Worm (Caenorhabditis elegans) whole organism, midembryonic: ENCODE results near the gene hrg-5.

Experiments
- T22C8.4 ChIP-seq: fragments of 200-800 bp; sonication (Bioruptor generic); IDR thresholded peaks from 2 replicates; pipeline ENCODE4 v1.3.6; 2022; ENCODE audit warnings: missing genetic modification characterization, missing compliant biosample characterization
- cog-1 ChIP-seq: sonication (generic microtip); optimal IDR thresholded peaks from 2 replicates; lab custom pipeline; 2016; ENCODE audit warnings: missing genetic modification characterization, missing compliant biosample characterization
- flt-1 ChIP-seq: fragments of 200-800 bp; sonication (Bioruptor generic); IDR thresholded peaks from 2 replicates; pipeline ENCODE4 v1.3.6; 2022; ENCODE audit warnings: missing genetic modification characterization, missing compliant biosample characterization
- klf-2 ChIP-seq: fragments of 200-800 bp; sonication (Bioruptor generic); conservative IDR thresholded peaks from 2 replicates; pipeline ENCODE4 v1.3.6; 2022; ENCODE audit warnings: missing genetic modification reagents, missing genetic modification characterization, missing compliant biosample characterization
- med-1 ChIP-seq: sonication (generic microtip); optimal IDR thresholded peaks from 2 replicates; lab custom pipeline; 2017; ENCODE audit warnings: missing genetic modification characterization, mild to moderate bottlenecking, missing compliant biosample characterization, antibody characterized with exemption, missing genetic modification reagents; ENCODE audit not compliant: insufficient read depth
- ref-1 ChIP-seq: fragments of 200-800 bp; sonication (Bioruptor generic); conservative IDR thresholded peaks from 2 replicates; pipeline ENCODE4 v1.3.6; 2022; ENCODE audit warnings: missing genetic modification reagents, missing genetic modification characterization, missing compliant biosample characterization
- tab-1 ChIP-seq: fragments of 200-800 bp; sonication (Bioruptor generic); IDR thresholded peaks from 2 replicates; pipeline ENCODE4 v1.3.6; 2022; ENCODE audit warnings: missing genetic modification characterization, missing compliant biosample characterization
- ztf-23 ChIP-seq: fragments of 200-800 bp; sonication (Bioruptor generic); IDR thresholded peaks from 2 replicates; pipeline ENCODE4 v1.3.6; 2022; ENCODE audit warnings: missing genetic modification reagents, missing genetic modification characterization, missing compliant biosample characterization
- ztf-29 ChIP-seq: fragments of 200-800 bp; sonication (Bioruptor generic); IDR thresholded peaks from 2 replicates; pipeline ENCODE4 v1.3.6; 2022; ENCODE audit warnings: missing genetic modification reagents, missing genetic modification characterization, missing compliant biosample characterization

Gene hrg-5

DNA sequence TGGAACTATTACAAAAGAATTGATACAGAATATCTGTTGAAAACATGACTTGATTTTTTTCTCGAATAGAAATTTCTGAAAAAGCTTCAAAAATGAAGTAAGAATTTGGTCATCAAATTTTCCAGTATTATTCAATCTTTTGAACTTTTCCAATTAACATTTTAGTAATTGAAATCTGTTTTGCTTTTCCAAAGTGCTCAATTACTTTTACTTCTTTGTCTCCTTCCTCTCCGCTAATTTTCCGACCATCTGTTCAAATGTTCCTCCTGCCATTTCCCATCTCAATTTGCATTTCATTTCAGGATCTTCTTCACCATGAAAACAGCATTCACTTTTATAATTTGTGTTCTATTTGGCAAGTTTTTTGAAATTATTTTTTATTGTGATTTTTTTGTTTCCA lies 19.6 kb upstream of the hrg-5 start, which contains the start of gene F36H1.11:
Gene F36H1.11 (plus strand): TSS at position 301 of the 400 bp plus-strand sequence.
- TF ChIP-seq med-1 (GFP tag; lab: Kevin White, UChicago) (no peak), ztf-29 (no peak), T22C8.4 (GFP tag; lab: Robert Waterston, UW) (no peak), flt-1 (no peak), klf-2 (no peak), cog-1 (tag; lab: Kevin White, UChicago) (no peak), ref-1 (GFP tag; lab: Robert Waterston, UW) (no peak), tab-1 (GFP tag; lab: Robert Waterston, UW) (no peak), ztf-23 (GFP tag; lab: Robert Waterston, UW) (no peak)

DNA sequence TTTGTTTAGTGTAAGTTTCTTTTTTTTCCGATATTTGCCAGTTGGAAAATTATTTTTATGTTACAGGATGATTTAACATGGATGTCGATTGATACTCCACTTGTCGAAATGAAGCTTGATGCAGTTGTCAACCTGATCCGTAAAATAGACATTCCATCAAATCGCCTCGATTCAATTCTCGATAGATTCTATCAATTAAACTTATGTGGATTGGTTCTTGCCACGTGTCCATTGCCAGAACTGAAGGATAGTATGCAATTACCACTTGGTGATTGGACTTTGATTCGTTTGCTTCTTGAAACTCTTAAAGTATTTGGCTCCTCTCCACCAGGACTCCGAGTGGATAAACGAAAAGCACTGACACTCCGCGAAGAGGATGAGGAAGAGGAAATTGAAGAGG lies 15.1 kb upstream of the hrg-5 start:
- no peak for TF ChIP-seq ref-1 (GFP tag; lab: Robert Waterston, UW)
- no peak for TF ChIP-seq cog-1 (tag; lab: Kevin White, UChicago)
- TF ChIP-seq ztf-23 (GFP tag; lab: Robert Waterston, UW) = no peak
- TF ChIP-seq ztf-29 = no peak
- TF ChIP-seq med-1 (GFP tag; lab: Kevin White, UChicago) = no peak
- TF ChIP-seq klf-2 = no peak
- TF ChIP-seq tab-1 (GFP tag; lab: Robert Waterston, UW) = no peak
- no peak for TF ChIP-seq T22C8.4 (GFP tag; lab: Robert Waterston, UW)
- no peak for TF ChIP-seq flt-1

DNA sequence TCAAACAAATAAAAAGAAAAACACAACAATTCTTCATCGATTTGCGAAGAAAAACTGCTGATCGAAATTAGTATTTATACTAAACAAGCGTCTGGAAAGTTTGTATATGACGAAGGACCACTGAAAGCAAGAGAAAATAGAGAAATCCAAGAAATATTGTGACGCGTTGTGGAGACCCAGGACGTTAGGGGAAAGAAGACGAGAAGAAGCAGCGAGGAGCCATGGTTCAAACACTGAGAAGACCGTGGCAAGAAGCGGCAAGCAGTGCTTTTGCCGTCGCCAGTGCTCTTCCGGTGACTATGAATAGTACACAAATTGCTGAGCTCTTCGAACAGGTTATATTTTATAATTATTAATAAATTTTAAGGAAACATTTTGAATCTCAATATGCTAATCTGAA lies 9.4 kb upstream of the hrg-5 start:
- no peak for TF ChIP-seq cog-1 (tag; lab: Kevin White, UChicago)
- no peak for TF ChIP-seq med-1 (GFP tag; lab: Kevin White, UChicago)
- no peak for TF ChIP-seq T22C8.4 (GFP tag; lab: Robert Waterston, UW)
- no peak for TF ChIP-seq klf-2
- no peak for TF ChIP-seq tab-1 (GFP tag; lab: Robert Waterston, UW)
- no peak for TF ChIP-seq ref-1 (GFP tag; lab: Robert Waterston, UW)

DNA sequence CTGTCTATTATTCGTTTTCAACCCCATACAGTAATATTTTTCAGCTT lies 9.2 kb upstream of the hrg-5 start, which contains the start of gene kdin-1:
Gene kdin-1 (plus strand): TSS at position 38 of the 47 bp plus-strand sequence.
- no peak for TF ChIP-seq T22C8.4 (GFP tag; lab: Robert Waterston, UW)
- TF ChIP-seq klf-2 = no peak
- no peak for TF ChIP-seq tab-1 (GFP tag; lab: Robert Waterston, UW)
- TF ChIP-seq med-1 (GFP tag; lab: Kevin White, UChicago) = no peak
- no peak for TF ChIP-seq cog-1 (tag; lab: Kevin White, UChicago)
- TF ChIP-seq ztf-23 (GFP tag; lab: Robert Waterston, UW) = no peak
- no peak for TF ChIP-seq ref-1 (GFP tag; lab: Robert Waterston, UW)
- TF ChIP-seq flt-1 = no peak
- no peak for TF ChIP-seq ztf-29

DNA sequence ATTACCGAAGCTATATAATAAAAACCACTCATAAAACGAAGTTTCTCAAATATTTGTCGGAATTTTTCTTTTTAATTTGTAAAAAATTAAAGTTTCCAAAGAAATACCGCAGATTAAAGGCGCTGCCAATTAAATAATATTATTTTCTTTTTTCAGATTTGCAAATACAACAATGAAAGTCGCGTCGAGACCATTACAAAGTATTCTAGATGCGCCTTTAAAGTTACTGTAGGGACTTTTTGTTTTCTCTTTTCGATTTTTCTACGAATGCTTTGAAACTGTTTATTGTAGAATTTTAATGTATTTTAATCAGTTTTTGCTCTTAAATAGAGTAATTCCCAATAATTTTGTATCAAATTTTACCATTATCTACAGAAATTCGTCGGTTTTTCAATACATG lies 9.0 kb upstream of the hrg-5 start:
- no peak for TF ChIP-seq tab-1 (GFP tag; lab: Robert Waterston, UW)
- TF ChIP-seq med-1 (GFP tag; lab: Kevin White, UChicago) = no peak
- TF ChIP-seq flt-1 = no peak
- TF ChIP-seq T22C8.4 (GFP tag; lab: Robert Waterston, UW) = no peak
- TF ChIP-seq cog-1 (tag; lab: Kevin White, UChicago) = no peak
- no peak for TF ChIP-seq ztf-29
- TF ChIP-seq ztf-23 (GFP tag; lab: Robert Waterston, UW) = no peak
- TF ChIP-seq klf-2 = no peak
- no peak for TF ChIP-seq ref-1 (GFP tag; lab: Robert Waterston, UW)

DNA sequence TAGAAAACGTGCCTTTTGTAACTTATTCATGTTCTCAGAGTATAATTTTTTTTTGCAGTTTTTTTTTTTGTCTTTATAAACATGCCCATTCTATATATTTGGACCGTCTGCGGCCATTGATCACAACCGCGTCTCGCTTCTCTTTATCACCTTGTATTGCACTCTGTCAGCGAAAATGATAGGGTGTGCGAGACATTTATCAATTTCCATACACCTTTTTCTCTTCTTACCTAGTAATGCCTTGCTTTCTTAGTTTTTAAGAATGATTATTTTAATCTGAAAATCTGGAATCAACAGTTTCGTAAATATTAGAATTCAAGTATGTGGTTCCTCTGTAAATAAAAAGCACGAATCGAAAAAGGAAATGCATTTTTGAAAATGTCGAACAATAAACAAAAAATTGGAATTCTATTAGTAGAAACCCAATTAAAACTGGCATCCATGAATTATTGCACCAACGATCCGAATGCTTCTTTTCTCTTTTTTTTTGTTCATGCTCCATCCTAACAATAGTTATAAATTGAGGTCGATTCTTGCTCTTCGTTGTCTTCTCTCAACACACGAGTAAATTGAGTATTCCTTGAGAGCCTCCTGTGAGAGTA lies 8.0 kb upstream of the hrg-5 start:
- no peak for TF ChIP-seq T22C8.4 (GFP tag; lab: Robert Waterston, UW)
- TF ChIP-seq ztf-23 (GFP tag; lab: Robert Waterston, UW) = no peak
- no peak for TF ChIP-seq klf-2
- no peak for TF ChIP-seq ref-1 (GFP tag; lab: Robert Waterston, UW)
- no peak for TF ChIP-seq cog-1 (tag; lab: Kevin White, UChicago)
- TF ChIP-seq tab-1 (GFP tag; lab: Robert Waterston, UW) = no peak
- no peak for TF ChIP-seq flt-1
- TF ChIP-seq med-1 (GFP tag; lab: Kevin White, UChicago) = no peak
- TF ChIP-seq ztf-29 = no peak

DNA sequence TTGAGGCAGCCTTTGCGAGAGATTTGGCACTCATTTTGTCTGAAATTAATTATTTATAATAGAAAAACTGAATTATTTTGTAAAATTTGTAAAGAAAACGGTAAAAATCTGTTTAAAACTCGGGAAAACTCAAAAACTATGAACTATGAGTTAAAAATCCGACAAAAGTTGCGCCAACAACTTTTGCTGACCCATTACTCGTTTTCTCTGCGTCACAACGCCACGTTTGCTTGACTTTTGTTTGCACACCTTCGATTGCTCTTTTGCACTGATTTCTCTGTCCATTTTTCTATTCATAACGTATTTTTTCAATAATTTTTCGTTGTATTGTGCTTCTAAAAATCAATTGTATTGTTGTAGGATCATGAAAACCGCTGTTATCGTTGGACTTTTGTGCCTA lies 7.0 kb upstream of the hrg-5 start, which contains the start of gene fkb-1:
Gene fkb-1 (plus strand): TSS at position 361 of the 400 bp plus-strand sequence.
- TF ChIP-seq ref-1 (GFP tag; lab: Robert Waterston, UW) (no peak), flt-1 (no peak), T22C8.4 (GFP tag; lab: Robert Waterston, UW) (no peak), tab-1 (GFP tag; lab: Robert Waterston, UW) (no peak), ztf-23 (GFP tag; lab: Robert Waterston, UW) (no peak), klf-2 (no peak), med-1 (GFP tag; lab: Kevin White, UChicago) (no peak), ztf-29 (no peak), cog-1 (tag; lab: Kevin White, UChicago) (no peak)

DNA sequence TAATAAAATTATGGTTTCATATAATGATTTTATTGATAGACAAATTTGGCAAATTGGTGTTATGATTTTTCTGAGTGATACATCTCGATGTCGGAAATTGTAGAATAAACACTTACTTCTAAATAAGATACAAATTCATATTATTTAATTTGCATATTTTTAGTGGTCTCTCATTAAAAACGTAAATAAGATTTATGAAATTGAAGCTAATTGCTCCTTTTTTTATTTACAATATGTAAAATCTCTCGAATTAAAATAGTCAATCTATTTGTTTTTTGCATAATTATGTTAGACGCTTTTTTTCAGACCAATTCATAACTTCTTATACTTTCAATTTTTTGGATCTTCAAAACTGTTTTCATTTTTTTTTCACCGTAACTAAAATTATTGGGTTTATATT lies 3.1 kb upstream of the hrg-5 start, which contains the start of gene hrg-6:
Gene hrg-6 (plus strand): TSS at position 301 of the 400 bp plus-strand sequence.
- TF ChIP-seq T22C8.4 (GFP tag; lab: Robert Waterston, UW) (no peak), ztf-23 (GFP tag; lab: Robert Waterston, UW) (no peak), tab-1 (GFP tag; lab: Robert Waterston, UW) (no peak), flt-1 (no peak), cog-1 (tag; lab: Kevin White, UChicago) (no peak), ref-1 (GFP tag; lab: Robert Waterston, UW) (no peak), med-1 (GFP tag; lab: Kevin White, UChicago) (no peak), klf-2 (no peak), ztf-29 (no peak)

DNA sequence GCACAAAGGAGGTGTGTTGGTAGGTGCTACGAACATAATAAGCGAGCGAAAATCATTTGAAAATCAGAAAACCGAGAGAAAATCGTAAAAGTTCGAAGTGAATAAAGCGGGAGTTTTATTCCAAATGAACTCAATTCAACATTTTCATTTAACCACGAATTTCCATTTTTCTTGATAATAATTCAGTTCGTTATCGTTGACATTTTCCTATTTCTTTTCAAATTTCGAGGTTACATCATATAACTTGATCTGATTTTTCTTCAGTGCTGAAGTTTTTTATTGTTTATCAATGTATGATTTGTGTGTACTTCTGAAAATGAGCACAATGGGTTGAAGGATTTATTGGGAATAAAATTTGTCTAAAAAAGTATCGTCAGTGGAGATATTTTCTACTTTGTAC lies 2.4 kb upstream of the hrg-5 start:
- no peak for TF ChIP-seq T22C8.4 (GFP tag; lab: Robert Waterston, UW)
- TF ChIP-seq ref-1 (GFP tag; lab: Robert Waterston, UW) = no peak

DNA sequence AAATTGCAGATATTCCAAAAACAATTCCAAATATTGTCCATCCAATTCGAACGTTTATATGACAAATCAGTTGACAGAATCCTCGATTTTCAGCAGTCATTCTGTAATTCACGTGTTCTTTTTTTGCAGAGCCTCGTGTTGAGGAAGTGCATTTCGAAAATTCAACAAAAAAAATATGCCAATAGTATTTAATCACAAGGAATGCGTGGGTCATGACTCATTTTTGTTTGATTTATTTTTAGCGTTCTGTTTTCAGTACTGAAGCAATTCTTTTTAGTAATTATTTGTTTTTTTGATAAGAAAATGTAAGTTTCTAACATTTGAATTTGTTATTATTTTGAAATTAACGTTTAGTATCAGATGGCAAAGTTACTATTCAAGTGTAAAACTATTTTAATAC lies 1.7 kb upstream of the hrg-5 start, which contains the start of gene hrg-4:
Gene hrg-4 (minus strand): TSS at position 101 of the 400 bp plus-strand sequence.
- TF ChIP-seq med-1 (GFP tag; lab: Kevin White, UChicago) (no peak), flt-1 (no peak), ztf-29 (no peak), klf-2 (no peak), tab-1 (GFP tag; lab: Robert Waterston, UW) (no peak), T22C8.4 (GFP tag; lab: Robert Waterston, UW) (no peak), ztf-23 (GFP tag; lab: Robert Waterston, UW) (no peak), ref-1 (GFP tag; lab: Robert Waterston, UW) (no peak), cog-1 (tag; lab: Kevin White, UChicago) (no peak)
